Worm (Caenorhabditis elegans) whole organism, L2 larva: Measurements from ENCODE around the gene pyr-1.

Source experiments
- F13H6.1 ChIP-seq: sonication (generic microtip); optimal IDR thresholded peaks from 2 replicates; lab custom pipeline; 2016; ENCODE audit warnings: missing genetic modification characterization, missing compliant biosample characterization
- R02D3.7 ChIP-seq: fragments of 150-350 bp; optimal IDR thresholded peaks from 2 replicates; lab custom pipeline; 2014; ENCODE audit warnings: missing biosample characterization, missing genetic modification characterization
- ama-1 ChIP-seq: fragments of 150-350 bp; optimal IDR thresholded peaks from 2 replicates; lab custom pipeline; 2018; ENCODE audit warnings: inconsistent platforms
- dmd-4 ChIP-seq: sonication (generic microtip); optimal IDR thresholded peaks from 2 replicates; lab custom pipeline; 2017; ENCODE audit warnings: missing biosample characterization, missing genetic modification characterization
- elt-1 ChIP-seq: fragments of 150-350 bp; optimal IDR thresholded peaks from 2 replicates; lab custom pipeline; 2014; ENCODE audit warnings: missing biosample characterization, missing genetic modification characterization
- elt-3 ChIP-seq: sonication (generic microtip); optimal IDR thresholded peaks from 2 replicates; lab custom pipeline; 2017; ENCODE audit warnings: missing biosample characterization, missing genetic modification characterization
- lin-13 ChIP-seq: fragments of 150-350 bp; optimal IDR thresholded peaks from 2 replicates; lab custom pipeline; 2014; ENCODE audit warnings: missing biosample characterization, missing genetic modification reagents, missing genetic modification characterization
- nhr-23 ChIP-seq: fragments of 150-350 bp; optimal IDR thresholded peaks from 2 replicates; lab custom pipeline; 2014; ENCODE audit warnings: missing biosample characterization, missing genetic modification reagents, missing genetic modification characterization
- nhr-25 ChIP-seq: fragments of 150-350 bp; sonication (generic microtip); optimal IDR thresholded peaks from 3 replicates; lab custom pipeline; 2014; ENCODE audit warnings: missing biosample characterization, missing genetic modification characterization
- snpc-4 ChIP-seq: fragments of 150-350 bp; optimal IDR thresholded peaks from 2 replicates; lab custom pipeline; 2014; ENCODE audit warnings: missing biosample characterization, missing genetic modification characterization
- unc-62 ChIP-seq: fragments of 150-350 bp; optimal IDR thresholded peaks from 2 replicates; lab custom pipeline; 2014; ENCODE audit warnings: missing biosample characterization, missing genetic modification reagents, missing genetic modification characterization

DNA sequence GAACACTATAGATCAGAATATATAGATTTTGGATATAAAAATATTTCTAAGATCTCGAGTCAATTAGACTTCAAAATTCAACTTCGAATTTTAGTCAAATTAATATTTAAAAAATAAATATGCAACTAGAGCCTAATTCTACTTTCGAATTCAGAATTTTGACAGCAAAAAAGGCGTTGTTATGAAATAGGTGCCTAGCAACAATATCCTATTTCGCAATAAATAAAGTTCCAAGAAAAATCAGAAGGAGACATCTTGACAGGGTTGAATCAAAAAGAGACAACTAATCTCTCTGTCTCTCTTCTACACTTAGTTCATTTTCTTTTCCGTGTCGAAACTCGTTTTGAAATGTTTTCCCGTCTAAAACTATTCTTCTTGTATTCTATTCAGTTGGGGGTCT is 24.5 kb downstream of the pyr-1 start:
- peak; percentile 16 for TF ChIP-seq nhr-25
- TF ChIP-seq dmd-4 (tag; lab: Kevin White, UChicago) = no peak
- no peak for TF ChIP-seq elt-3 (tag; lab: Kevin White, UChicago)
- TF ChIP-seq nhr-23 (tag; lab: Kevin White, UChicago) = no peak
- no peak for TF ChIP-seq R02D3.7 (tag; lab: Kevin White, UChicago)
- TF ChIP-seq elt-1 (tag; lab: Kevin White, UChicago) = no peak
- no peak for TF ChIP-seq F13H6.1 (tag; lab: Kevin White, UChicago)
- TF ChIP-seq snpc-4 (tag; lab: Kevin White, UChicago) = no peak
- TF ChIP-seq ama-1 (lab: Kevin White, UChicago) = no peak
- no peak for TF ChIP-seq unc-62
- no peak for TF ChIP-seq lin-13 (GFP tag; lab: Kevin White, UChicago)
